Worm (Caenorhabditis elegans) whole organism, mixed stage, embryonic: ENCODE measurements around the gene aman-2.

Source experiments
- M03D4.4 ChIP-seq: sonication (generic microtip); optimal IDR thresholded peaks from 2 replicates; lab custom pipeline; 2017; ENCODE audit warnings: mild to moderate bottlenecking, missing genetic modification characterization, missing compliant biosample characterization
- bed-3 ChIP-seq: fragments of 200-800 bp; sonication (Bioruptor generic); optimal IDR thresholded peaks from 3 replicates; lab custom pipeline; 2018; ENCODE audit warnings: mild to moderate bottlenecking, missing genetic modification characterization, moderate library complexity, missing compliant biosample characterization
- blmp-1 ChIP-seq: fragments of 150-350 bp; optimal IDR thresholded peaks from 2 replicates; lab custom pipeline; 2014; ENCODE audit warnings: missing biosample characterization, missing genetic modification characterization
- ceh-39 ChIP-seq: fragments of 150-350 bp; optimal IDR thresholded peaks from 2 replicates; lab custom pipeline; 2014; ENCODE audit warnings: missing biosample characterization, missing genetic modification characterization
- ceh-43 ChIP-seq: fragments of 200-800 bp; sonication (Bioruptor generic); optimal IDR thresholded peaks from 2 replicates; lab custom pipeline; 2018; ENCODE audit warnings: mild to moderate bottlenecking, missing genetic modification characterization, moderate library complexity, missing compliant biosample characterization
- ceh-83 ChIP-seq: fragments of 200-800 bp; sonication (Bioruptor generic); optimal IDR thresholded peaks from 2 replicates; lab custom pipeline; 2018; ENCODE audit warnings: mild to moderate bottlenecking, missing genetic modification characterization, missing compliant biosample characterization
- ces-1 ChIP-seq: fragments of 150-350 bp; optimal IDR thresholded peaks from 2 replicates; lab custom pipeline; 2014; ENCODE audit warnings: missing biosample characterization, missing genetic modification reagents, missing genetic modification characterization
- cnd-1 ChIP-seq: fragments of 200-800 bp; sonication (Bioruptor generic); optimal IDR thresholded peaks from 2 replicates; lab custom pipeline; 2018; ENCODE audit warnings: mild to moderate bottlenecking, missing genetic modification characterization, missing compliant biosample characterization
- drap-1 ChIP-seq: fragments of 200-800 bp; sonication (Bioruptor generic); optimal IDR thresholded peaks from 3 replicates; lab custom pipeline; 2018; ENCODE audit warnings: mild to moderate bottlenecking, missing genetic modification characterization, missing compliant biosample characterization
- elt-1 ChIP-seq: sonication (generic microtip); optimal IDR thresholded peaks from 2 replicates; lab custom pipeline; 2017; ENCODE audit warnings: missing genetic modification characterization, mild to moderate bottlenecking, missing compliant biosample characterization, antibody characterized with exemption, moderate library complexity, borderline replicate concordance; ENCODE audit not compliant: insufficient read depth
- flh-1 ChIP-seq: fragments of 200-800 bp; sonication (Bioruptor generic); optimal IDR thresholded peaks from 2 replicates; lab custom pipeline; 2018; ENCODE audit warnings: mild to moderate bottlenecking, missing genetic modification characterization, moderate library complexity, missing compliant biosample characterization
- ham-2 ChIP-seq: fragments of 200-800 bp; sonication (Bioruptor generic); optimal IDR thresholded peaks from 2 replicates; lab custom pipeline; 2018; ENCODE audit warnings: mild to moderate bottlenecking, missing genetic modification characterization, missing compliant biosample characterization
- lin-13 ChIP-seq: fragments of 150-350 bp; optimal IDR thresholded peaks from 2 replicates; lab custom pipeline; 2014; ENCODE audit warnings: missing biosample characterization, missing genetic modification characterization
- lin-32 ChIP-seq: fragments of 200-800 bp; sonication (Bioruptor generic); optimal IDR thresholded peaks from 2 replicates; lab custom pipeline; 2018; ENCODE audit warnings: mild to moderate bottlenecking, missing genetic modification characterization, missing compliant biosample characterization
- lsy-2 ChIP-seq: fragments of 150-350 bp; optimal IDR thresholded peaks from 2 replicates; lab custom pipeline; 2014; ENCODE audit warnings: missing biosample characterization, missing genetic modification characterization
- mab-5 ChIP-seq: fragments of 150-350 bp; optimal IDR thresholded peaks from 2 replicates; lab custom pipeline; 2014; ENCODE audit warnings: missing biosample characterization, missing genetic modification characterization
- mep-1 ChIP-seq: fragments of 150-350 bp; optimal IDR thresholded peaks from 2 replicates; lab custom pipeline; 2017; ENCODE audit warnings: missing biosample characterization, missing genetic modification reagents, missing genetic modification characterization, inconsistent platforms
- mls-2 ChIP-seq: sonication (generic microtip); optimal IDR thresholded peaks from 2 replicates; lab custom pipeline; 2016; ENCODE audit warnings: mild to moderate bottlenecking, missing genetic modification characterization, moderate library complexity, missing compliant biosample characterization
- nhr-12 ChIP-seq: fragments of 150-350 bp; optimal IDR thresholded peaks from 2 replicates; lab custom pipeline; 2014; ENCODE audit warnings: missing biosample characterization, missing genetic modification characterization
- nhr-2 ChIP-seq: fragments of 150-350 bp; optimal IDR thresholded peaks from 2 replicates; lab custom pipeline; 2014; ENCODE audit warnings: missing biosample characterization, missing genetic modification characterization
- nhr-237 ChIP-seq: fragments of 150-350 bp; optimal IDR thresholded peaks from 2 replicates; lab custom pipeline; 2014; ENCODE audit warnings: missing biosample characterization, missing genetic modification characterization
- nhr-76 ChIP-seq: sonication (generic microtip); optimal IDR thresholded peaks from 2 replicates; lab custom pipeline; 2017; ENCODE audit warnings: missing biosample characterization, missing genetic modification characterization
- sem-2 ChIP-seq: fragments of 200-800 bp; sonication (Bioruptor generic); optimal IDR thresholded peaks from 2 replicates; lab custom pipeline; 2018; ENCODE audit warnings: mild to moderate bottlenecking, missing genetic modification characterization, missing compliant biosample characterization
- snpc-4 ChIP-seq: fragments of 150-350 bp; optimal IDR thresholded peaks from 2 replicates; lab custom pipeline; 2014; ENCODE audit warnings: missing biosample characterization, missing genetic modification characterization
- sptf-1 ChIP-seq: sonication (generic microtip); optimal IDR thresholded peaks from 2 replicates; lab custom pipeline; 2017; ENCODE audit warnings: mild to moderate bottlenecking, missing genetic modification characterization, moderate library complexity, missing compliant biosample characterization
- unc-120 ChIP-seq: sonication (generic microtip); optimal IDR thresholded peaks from 2 replicates; lab custom pipeline; 2017; ENCODE audit warnings: missing genetic modification characterization, missing compliant biosample characterization; ENCODE audit not compliant: poor library complexity, severe bottlenecking
- unc-39 ChIP-seq: fragments of 150-350 bp; optimal IDR thresholded peaks from 2 replicates; lab custom pipeline; 2014; ENCODE audit warnings: missing biosample characterization, missing genetic modification characterization
- unc-62 ChIP-seq: fragments of 150-350 bp; optimal IDR thresholded peaks from 2 replicates; lab custom pipeline; 2014; ENCODE audit warnings: missing biosample characterization, missing genetic modification reagents, missing genetic modification characterization
- zip-8 ChIP-seq: fragments of 150-350 bp; optimal IDR thresholded peaks from 2 replicates; lab custom pipeline; 2014; ENCODE audit warnings: missing biosample characterization, missing genetic modification characterization
- ztf-11 ChIP-seq: fragments of 150-350 bp; optimal IDR thresholded peaks from 2 replicates; lab custom pipeline; 2014; ENCODE audit warnings: missing biosample characterization, missing genetic modification characterization

The aman-2 gene

DNA sequence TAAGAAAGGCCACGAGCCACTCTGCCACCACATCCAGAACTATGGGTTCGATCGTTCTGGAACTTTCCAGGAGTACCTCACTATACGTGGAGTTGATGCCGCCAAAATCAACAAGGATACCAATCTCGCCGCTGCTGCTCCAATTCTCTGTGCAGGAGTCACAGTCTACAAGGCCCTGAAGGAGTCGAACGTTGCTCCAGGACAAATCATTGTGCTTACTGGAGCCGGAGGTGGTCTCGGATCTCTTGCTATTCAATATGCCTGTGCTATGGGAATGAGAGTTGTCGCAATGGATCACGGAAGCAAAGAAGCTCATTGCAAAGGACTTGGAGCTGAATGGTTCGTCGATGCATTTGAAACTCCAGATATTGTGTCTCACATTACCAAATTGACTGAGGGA is 44.4 kb downstream of the aman-2 start:
- TF ChIP-seq M03D4.4: no peak
- no peak for TF ChIP-seq lin-13 (tag; lab: Kevin White, UChicago)
- no peak for TF ChIP-seq lin-32 (GFP tag; lab: Kevin White, UChicago)
- TF ChIP-seq bed-3 (GFP tag; lab: Kevin White, UChicago): no peak
- TF ChIP-seq nhr-12 (tag; lab: Kevin White, UChicago): no peak
- TF ChIP-seq lsy-2 (tag; lab: Kevin White, UChicago): no peak
- TF ChIP-seq unc-62 (GFP tag; lab: Kevin White, UChicago): no peak
- no peak for TF ChIP-seq ztf-11 (tag; lab: Kevin White, UChicago)
- no peak for TF ChIP-seq mep-1
- TF ChIP-seq nhr-2: no peak
- TF ChIP-seq mab-5 (tag; lab: Kevin White, UChicago): no peak
- no peak for TF ChIP-seq ceh-83 (GFP tag; lab: Kevin White, UChicago)
- no peak for TF ChIP-seq zip-8
- no peak for TF ChIP-seq sptf-1 (tag; lab: Kevin White, UChicago)

DNA sequence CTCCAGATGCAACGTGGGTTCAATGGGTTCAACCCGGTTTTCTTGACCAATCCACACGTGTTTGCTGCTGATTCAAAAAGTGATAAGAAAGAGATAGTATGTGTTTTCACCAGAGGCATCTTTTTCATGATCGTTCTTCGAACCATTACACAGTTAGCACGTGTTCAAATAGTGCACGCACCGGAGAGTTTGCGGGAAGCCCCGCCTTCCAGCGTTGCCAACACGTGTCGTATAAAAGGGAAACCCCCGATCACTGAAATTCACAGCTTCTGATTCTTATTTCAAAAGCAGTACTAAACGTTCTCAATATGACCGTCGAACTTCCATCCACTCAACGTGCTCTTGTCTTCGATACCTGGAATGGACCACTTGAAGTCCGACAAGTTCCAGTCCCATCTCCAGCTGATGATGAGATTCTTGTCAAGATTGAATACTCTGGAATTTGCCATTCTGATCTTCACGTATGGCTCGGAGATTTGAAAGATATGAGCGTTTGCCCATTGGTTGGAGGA is 45.0 kb downstream of the aman-2 start, which contains the start of gene adh-1:
adh-1 (plus strand) TSS at position 261 of the 512 bp plus-strand sequence.
- TF ChIP-seq unc-62 (GFP tag; lab: Kevin White, UChicago) (no peak), zip-8 (no peak), drap-1 (GFP tag; lab: Kevin White, UChicago) (no peak), mab-5 (tag; lab: Kevin White, UChicago) (no peak), ztf-11 (tag; lab: Kevin White, UChicago) (no peak), lsy-2 (tag; lab: Kevin White, UChicago) (no peak), cnd-1 (no peak), nhr-2 (no peak), mep-1 (no peak), nhr-12 (tag; lab: Kevin White, UChicago) (no peak), nhr-76 (tag; lab: Kevin White, UChicago) (no peak), sptf-1 (tag; lab: Kevin White, UChicago) (no peak), unc-120 (tag; lab: Kevin White, UChicago) (no peak), elt-1 (tag; lab: Kevin White, UChicago) (no peak), nhr-237 (no peak), mls-2 (no peak)

DNA sequence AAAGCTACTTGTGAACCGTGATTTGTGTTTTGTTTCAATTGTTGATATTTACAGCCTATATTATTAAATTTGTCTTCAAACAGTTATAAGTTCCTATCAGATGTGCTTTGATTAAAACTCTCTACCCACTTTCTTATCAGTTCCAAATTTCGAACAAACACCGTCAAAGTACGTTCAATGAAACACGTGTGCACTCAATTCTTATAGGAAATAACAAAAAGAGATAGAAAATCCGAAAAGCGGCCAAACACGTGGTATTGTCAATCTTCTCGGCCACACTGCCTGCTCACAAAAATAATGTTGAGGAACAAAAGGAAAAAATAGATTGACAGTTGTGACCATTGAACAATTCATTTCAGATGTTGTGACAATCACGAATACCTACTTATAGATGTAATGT is 47.1 kb downstream of the aman-2 start:
- TF ChIP-seq ceh-83 (GFP tag; lab: Kevin White, UChicago) (no peak), flh-1 (GFP tag; lab: Kevin White, UChicago) (no peak)
- TF ChIP-seq, all 35 proteins: peak for 0

DNA sequence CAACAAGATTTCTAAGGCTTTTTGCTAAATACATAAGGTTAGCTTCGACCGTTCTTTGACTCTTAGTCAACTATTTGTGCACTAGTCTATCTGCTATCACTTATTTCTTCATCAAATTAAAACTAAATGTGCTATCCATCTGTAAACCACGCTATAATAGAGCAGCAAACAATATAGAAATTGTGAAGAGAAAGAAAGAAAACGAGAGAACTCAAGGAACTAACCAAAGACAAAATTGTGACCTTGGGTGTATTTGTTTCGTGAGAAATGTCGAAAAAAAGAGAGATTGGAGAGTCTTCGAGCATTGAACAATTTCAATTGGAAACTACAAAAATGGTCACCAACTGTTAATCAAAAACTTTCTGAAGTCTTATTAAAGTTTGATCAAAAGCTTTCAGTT is 48.0 kb downstream of the aman-2 start:
- TF ChIP-seq ceh-83 (GFP tag; lab: Kevin White, UChicago) (no peak), zip-8 (no peak), lin-32 (GFP tag; lab: Kevin White, UChicago) (no peak), sptf-1 (tag; lab: Kevin White, UChicago) (no peak), lsy-2 (tag; lab: Kevin White, UChicago) (no peak), nhr-76 (tag; lab: Kevin White, UChicago) (no peak)

DNA sequence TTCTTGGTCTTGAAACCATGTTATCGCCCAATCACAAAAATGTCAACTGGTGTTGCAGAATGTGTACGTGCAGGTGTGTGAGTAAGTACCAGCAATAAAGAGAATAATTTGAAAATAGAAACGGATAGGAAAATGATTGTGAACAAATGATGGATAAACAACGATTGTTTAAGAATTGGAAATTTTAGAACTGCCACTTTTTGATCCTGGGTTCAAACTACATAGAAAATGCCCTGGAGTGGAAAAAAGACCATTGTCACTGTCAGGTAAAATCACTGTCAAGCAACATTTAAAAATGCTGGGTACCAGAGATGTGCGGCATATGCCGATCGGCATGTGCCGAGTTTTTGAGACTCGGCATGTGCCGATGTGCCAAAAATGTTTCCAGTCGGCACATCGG is 49.8 kb downstream of the aman-2 start:
- TF ChIP-seq snpc-4 (no peak), sptf-1 (tag; lab: Kevin White, UChicago) (no peak), blmp-1 (tag; lab: Kevin White, UChicago) (no peak), unc-120 (tag; lab: Kevin White, UChicago) (no peak), nhr-237 (no peak), unc-62 (GFP tag; lab: Kevin White, UChicago) (no peak), unc-39 (tag; lab: Kevin White, UChicago) (no peak), flh-1 (GFP tag; lab: Kevin White, UChicago) (no peak), M03D4.4 (no peak), ztf-11 (tag; lab: Kevin White, UChicago) (no peak), drap-1 (GFP tag; lab: Kevin White, UChicago) (no peak), lin-32 (GFP tag; lab: Kevin White, UChicago) (no peak), bed-3 (GFP tag; lab: Kevin White, UChicago) (no peak), zip-8 (no peak), ceh-43 (GFP tag; lab: Kevin White, UChicago) (no peak), ham-2 (GFP tag; lab: Kevin White, UChicago) (no peak), sem-2 (GFP tag; lab: Kevin White, UChicago) (no peak), ces-1 (GFP tag; lab: Kevin White, UChicago) (no peak), ceh-39 (tag; lab: Kevin White, UChicago) (no peak), nhr-76 (tag; lab: Kevin White, UChicago) (no peak)
- TF ChIP-seq, all 35 proteins: peak for 0
